Worm (Caenorhabditis elegans): Measurements from ENCODE around the gene Y38F1A.7.

Gene Y38F1A.7

DNA sequence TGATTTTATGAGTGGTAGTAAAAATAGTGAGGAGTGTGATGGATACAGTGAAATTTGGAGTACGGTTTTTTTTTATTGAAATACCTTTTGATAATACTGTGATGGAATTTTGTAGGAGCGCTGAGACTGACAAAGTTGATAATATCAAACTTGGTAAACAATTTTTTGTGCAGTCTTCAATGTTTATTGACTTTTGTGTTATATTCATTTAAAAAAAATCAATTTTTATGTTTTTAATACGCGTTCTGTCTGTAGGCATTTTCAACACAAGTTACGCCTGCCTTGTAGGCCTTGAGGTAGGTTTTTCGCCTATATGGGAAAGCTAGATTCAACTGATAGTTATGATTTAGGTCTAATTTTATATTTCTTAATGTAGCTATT, 7.3 kb upstream of the Y38F1A.7 start:
- no peak for TF ChIP-seq daf-16 (GFP tag; optimal IDR thresholded peaks at IDR 0.05)
- TF ChIP-seq daf-16 (tag; optimal IDR thresholded peaks at IDR 0.05), result peak; percentile 67
- no peak for TF ChIP-seq snpc-4 (tag; optimal IDR thresholded peaks at IDR 0.05)
- TF ChIP-seq nhr-102 (tag; optimal IDR thresholded peaks at IDR 0.05), result no peak
- no peak for TF ChIP-seq snpc-1.2 (GFP tag; IDR thresholded peaks at IDR 0.05)

DNA sequence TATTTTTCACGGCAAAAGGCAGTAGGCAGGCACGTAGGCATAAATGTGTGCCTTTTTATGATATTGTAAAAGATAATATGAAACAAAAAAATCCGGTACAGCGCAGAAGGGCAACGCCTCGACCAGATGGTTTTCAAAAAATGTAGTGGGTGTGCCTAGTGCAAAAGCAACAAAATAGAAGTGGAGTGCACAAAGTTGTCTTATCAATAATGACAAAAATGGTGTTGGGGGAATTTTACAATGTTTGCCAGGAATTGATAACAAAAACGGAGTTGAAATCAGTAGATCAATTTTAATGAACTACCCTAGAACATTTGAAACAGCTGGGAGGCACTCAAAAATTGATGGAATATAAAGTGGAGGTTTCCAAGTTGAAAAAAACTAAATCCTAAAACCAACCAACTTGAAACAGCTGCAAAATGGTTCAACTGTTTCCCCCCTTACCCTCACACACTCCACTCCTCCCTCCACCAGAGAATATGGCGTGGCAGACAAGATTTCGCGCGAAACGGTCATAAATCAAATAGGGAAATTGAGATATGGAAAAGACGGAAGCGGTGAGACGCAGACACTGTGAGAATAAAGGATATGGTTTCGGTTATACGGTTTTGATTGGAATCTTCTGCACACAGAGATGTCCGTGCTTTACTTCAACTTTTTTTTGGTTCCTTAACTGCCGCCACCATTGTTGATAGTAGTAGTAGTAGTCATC, 6.7 kb upstream of the Y38F1A.7 start:
- TF ChIP-seq F26F4.8 (GFP tag; conservative IDR thresholded peaks at IDR 0.05) (no peak), ceh-44 (GFP tag; IDR thresholded peaks at IDR 0.05) (no peak), spr-3 (GFP tag; optimal IDR thresholded peaks at IDR 0.05) (no peak), nhr-25 (tag; optimal IDR thresholded peaks at IDR 0.05; ENCODE audit: borderline replicate concordance, insufficient read depth) (no peak), T20F7.1 (GFP tag; optimal IDR thresholded peaks at IDR 0.05) (no peak), vab-7 (GFP tag; IDR thresholded peaks at IDR 0.05) (no peak), zfp-2 (tag; optimal IDR thresholded peaks at IDR 0.05) (no peak), ceh-28 (tag; optimal IDR thresholded peaks at IDR 0.05) (no peak), mep-1 (tag; optimal IDR thresholded peaks at IDR 0.05) (no peak), F10B5.3 (tag; optimal IDR thresholded peaks at IDR 0.05) (no peak), D1046.2 (GFP tag; IDR thresholded peaks at IDR 0.05) (no peak), ama-1 (optimal IDR thresholded peaks at IDR 0.05) (no peak), php-3 (GFP tag; IDR thresholded peaks at IDR 0.05) (no peak), fos-1 (tag; optimal IDR thresholded peaks at IDR 0.05) (no peak), dpl-1 (GFP tag; optimal IDR thresholded peaks at IDR 0.05) (no peak), zip-11 (GFP tag; IDR thresholded peaks at IDR 0.05) (no peak), snpc-1.2 (GFP tag; IDR thresholded peaks at IDR 0.05) (no peak), dmd-6 (GFP tag; IDR thresholded peaks at IDR 0.05) (peak; percentile 63), tra-1 (GFP tag; IDR thresholded peaks at IDR 0.05) (0 out of 2 replicates have a peak, but pooled peaks have one; percentile 7), egl-27 (tag; optimal IDR thresholded peaks at IDR 0.05) (no peak), pqm-1 (tag; optimal IDR thresholded peaks at IDR 0.05) (peak; percentile 64), F44E2.7 (GFP tag; IDR thresholded peaks at IDR 0.05) (no peak), nhr-11 (tag; optimal IDR thresholded peaks at IDR 0.05) (no peak), ces-1 (GFP tag; optimal IDR thresholded peaks at IDR 0.05) (no peak), R02D3.7 (tag; optimal IDR thresholded peaks at IDR 0.05) (no peak), daf-16 (GFP tag; optimal IDR thresholded peaks at IDR 0.05) (no peak), daf-16 (tag; optimal IDR thresholded peaks at IDR 0.05) (peak; percentile 68), nhr-102 (tag; optimal IDR thresholded peaks at IDR 0.05) (no peak), attf-4 (tag; optimal IDR thresholded peaks at IDR 0.05) (no peak), sdz-12 (GFP tag; optimal IDR thresholded peaks at IDR 0.05) (no peak), tag-97 (GFP tag; IDR thresholded peaks at IDR 0.05) (no peak), saeg-2 (GFP tag; IDR thresholded peaks at IDR 0.05) (no peak), hmg-1.1 (GFP tag; IDR thresholded peaks at IDR 0.05) (no peak), nhr-48 (tag; optimal IDR thresholded peaks at IDR 0.05) (peak; percentile 55), dve-1 (tag; optimal IDR thresholded peaks at IDR 0.05; ENCODE audit: insufficient read depth) (peak; percentile 51), mes-2 (tag; optimal IDR thresholded peaks at IDR 0.05; ENCODE audit: poor library complexity, severe bottlenecking) (no peak), mxl-2 (GFP tag; conservative IDR thresholded peaks at IDR 0.05) (no peak), zfp-3 (GFP tag; conservative IDR thresholded peaks at IDR 0.05) (no peak), mxl-3 (GFP tag; optimal IDR thresholded peaks at IDR 0.05) (peak; percentile 10), unc-39 (tag; optimal IDR thresholded peaks at IDR 0.05) (no peak), Y48G9A.11 (GFP tag; IDR thresholded peaks at IDR 0.05) (no peak), dmd-8 (GFP tag; IDR thresholded peaks at IDR 0.05) (no peak), gei-8 (GFP tag; optimal IDR thresholded peaks at IDR 0.05) (no peak), rbr-2 (tag; optimal IDR thresholded peaks at IDR 0.05) (no peak), nhr-41 (GFP tag; IDR thresholded peaks at IDR 0.05) (no peak), aly-2 (tag; optimal IDR thresholded peaks at IDR 0.05) (no peak), aha-1 (tag) (peak; percentile 88), arid-1 (GFP tag; conservative IDR thresholded peaks at IDR 0.05) (no peak)

Measured in whole organism, L4 larva.